Fruit fly (Drosophila melanogaster) whole organism, embryonic: Measurements from ENCODE around the gene lab.

ENCODE experiments used
- CG12236 ChIP-seq: fragments of 200-800 bp; sonication (Bioruptor generic); optimal IDR thresholded peaks from 2 replicates; lab custom pipeline; 2016; ENCODE audit warnings: missing biosample characterization, missing genetic modification characterization
- CG30431 ChIP-seq: fragments of 200-800 bp; sonication (Bioruptor generic); optimal IDR thresholded peaks from 2 replicates; lab custom pipeline; 2017; ENCODE audit warnings: missing biosample characterization, missing genetic modification characterization
- CG8765 ChIP-seq: fragments of 200-800 bp; sonication (Bioruptor generic); IDR thresholded peaks from 2 replicates; pipeline ENCODE4 v1.3.6; 2022; ENCODE audit warnings: missing biosample characterization, missing genetic modification characterization
- Gsc ChIP-seq: fragments of 200-800 bp; sonication (Bioruptor generic); IDR thresholded peaks from 2 replicates; pipeline ENCODE4 v1.3.6; 2022; ENCODE audit warnings: missing biosample characterization, missing genetic modification characterization
- Hr51 ChIP-seq, 2 experiments: fragments of 200-800 bp; sonication (Bioruptor generic); optimal IDR thresholded peaks; 2 replicates in 1 of 2; 3 replicates in 1 of 2; lab custom pipeline; 2016 to 2018; ENCODE audit warnings: missing biosample characterization in 2 of 2, missing genetic modification characterization in 2 of 2, mild to moderate bottlenecking in 1 of 2, moderate library complexity in 1 of 2

DNA sequence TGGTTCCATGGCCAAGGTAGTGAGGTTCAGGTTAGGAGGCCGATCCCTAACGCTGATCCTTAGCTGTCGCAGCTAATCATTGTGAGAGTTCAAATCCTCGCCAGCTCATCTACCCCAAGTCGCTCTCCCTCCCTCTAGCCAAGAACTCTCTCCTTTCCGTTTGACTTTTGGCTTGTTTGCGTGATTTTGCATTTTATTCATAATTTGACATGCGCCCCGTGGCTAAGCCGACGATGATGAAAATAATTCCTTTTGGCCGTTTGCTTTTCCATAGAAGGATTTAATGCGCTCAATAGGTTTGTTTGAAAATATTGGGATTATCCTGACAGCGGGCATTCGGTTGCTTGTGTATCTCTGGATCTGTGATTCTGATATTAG is 15.1 kb downstream of the lab start:
- TF ChIP-seq CG8765 (GFP tag; lab: Robert Waterston, UW) (no peak), Hr51 (GFP tag; optimal IDR thresholded peaks at IDR 0.05; lab: Kevin White, UChicago) (no peak), CG30431 (GFP tag; lab: Kevin White, UChicago) (no peak), Gsc (GFP tag; lab: Robert Waterston, UW) (no peak), CG12236 (no peak)
